Fruit fly (Drosophila melanogaster): ENCODE results near the gene spdi.
A peak's percentile ranks its signal among the peaks of the same experiment; 100 is the strongest.

Gene spdi

dm6 chrX:629239-629821 lies 9.3 kb upstream of the spdi start, which contains the start of the genes RpL36 and Mybbp1A (continued):
- TF ChIP-seq Bteb2 (GFP tag; optimal IDR thresholded peaks at IDR 0.05) (peak; percentile 25), Myb (GFP tag; optimal IDR thresholded peaks at IDR 0.05) (peak; percentile 83), exex (tag; optimal IDR thresholded peaks at IDR 0.05) (no peak), nerfin-2 (GFP tag; IDR thresholded peaks at IDR 0.05; ENCODE audit: partially characterized antibody) (peak; percentile 83), cwo (GFP tag; optimal IDR thresholded peaks at IDR 0.05) (peak; percentile 71), Dip2 (GFP tag; IDR thresholded peaks at IDR 0.05) (no peak), CG10959 (GFP tag; IDR thresholded peaks at IDR 0.05) (no peak), Nf-YC (tag; optimal IDR thresholded peaks at IDR 0.05) (peak; percentile 41), TFAM (GFP tag; optimal IDR thresholded peaks at IDR 0.05) (peak; percentile 43), Asciz (GFP tag; optimal IDR thresholded peaks at IDR 0.05) (no peak), Gug (GFP tag; IDR thresholded peaks at IDR 0.05) (peak; percentile 52; the same call in 1 of the 4 replicates), luna (GFP tag; optimal IDR thresholded peaks at IDR 0.05) (peak; percentile 58), Adf1 (GFP tag; IDR thresholded peaks at IDR 0.05) (peak; percentile 33), z (GFP tag; IDR thresholded peaks at IDR 0.05) (no peak), D (optimal IDR thresholded peaks at IDR 0.05) (no peak), D (GFP tag; optimal IDR thresholded peaks at IDR 0.05) (peak; percentile 64), MTF-1 (GFP tag; optimal IDR thresholded peaks at IDR 0.05; ENCODE audit: borderline replicate concordance) (peak; percentile 64), B-H1 (GFP tag; IDR thresholded peaks at IDR 0.05) (peak; percentile 20; the same call in 1 of the 3 replicates), CG5245 (GFP tag; optimal IDR thresholded peaks at IDR 0.05) (peak; percentile 16), esg (GFP tag; conservative IDR thresholded peaks at IDR 0.05) (no peak), cas (GFP tag; IDR thresholded peaks at IDR 0.05) (no peak), CG10565 (GFP tag; optimal IDR thresholded peaks at IDR 0.05) (no peak), CG6175 (GFP tag; IDR thresholded peaks at IDR 0.05) (0 out of 3 replicates have a peak, but pooled peaks have one; percentile 30), ac (GFP tag; optimal IDR thresholded peaks at IDR 0.05) (no peak), CG12299 (tag; optimal IDR thresholded peaks at IDR 0.05) (peak; percentile 42), GATAe (GFP tag; conservative IDR thresholded peaks at IDR 0.05) (no peak), Ptx1 (GFP tag; IDR thresholded peaks at IDR 0.05) (peak; percentile 63), so (GFP tag; IDR thresholded peaks at IDR 0.05) (peak; percentile 57; the same call in 1 of the 3 replicates), ssp (GFP tag; IDR thresholded peaks at IDR 0.05) (peak; percentile 50), CrebB (tag; optimal IDR thresholded peaks at IDR 0.05) (peak; percentile 52), slp2 (GFP tag; optimal IDR thresholded peaks at IDR 0.05) (peak; percentile 77), Ravus (GFP tag; IDR thresholded peaks at IDR 0.05) (no peak), CG6689 (GFP tag; IDR thresholded peaks at IDR 0.05) (peak; percentile 48; the same call in 1 of the 2 replicates), Atf6 (GFP tag; IDR thresholded peaks at IDR 0.05) (peak; percentile 49; the same call in 1 of the 2 replicates), bigmax (GFP tag; optimal IDR thresholded peaks at IDR 0.05) (peak; percentile 49), tx (GFP tag; optimal IDR thresholded peaks at IDR 0.05) (peak; percentile 57), hkb (optimal IDR thresholded peaks at IDR 0.05) (peak; percentile 78), hkb (GFP tag; IDR thresholded peaks at IDR 0.05) (0 out of 2 replicates have a peak, but pooled peaks have one; percentile 44), maf-S (GFP tag; optimal IDR thresholded peaks at IDR 0.05) (peak; percentile 82), salm (tag; optimal IDR thresholded peaks at IDR 0.05) (no peak), CG17361 (GFP tag; IDR thresholded peaks at IDR 0.05) (peak; percentile 76; the same call in 2 of the 3 replicates), fd3F (GFP tag; optimal IDR thresholded peaks at IDR 0.05) (peak; percentile 55), bcd (GFP tag; optimal IDR thresholded peaks at IDR 0.05) (peak; percentile 84), Ada2b (GFP tag; IDR thresholded peaks at IDR 0.05) (0 out of 2 replicates have a peak, but pooled peaks have one; percentile 16), gce (GFP tag; IDR thresholded peaks at IDR 0.05) (peak; percentile 63; the same call in 1 of the 3 replicates), CG1647 (GFP tag; optimal IDR thresholded peaks at IDR 0.05) (peak; percentile 16), CG1602 (GFP tag; optimal IDR thresholded peaks at IDR 0.05) (peak; percentile 31), CG31441 (GFP tag; IDR thresholded peaks at IDR 0.05) (peak; percentile 70), BtbVII (GFP tag; optimal IDR thresholded peaks at IDR 0.05) (peak; percentile 73), zfh2 (GFP tag; optimal IDR thresholded peaks at IDR 0.05) (peak; percentile 80), schlank (tag; optimal IDR thresholded peaks at IDR 0.05) (peak; percentile 79)
